Worm (Caenorhabditis elegans): ENCODE results near the gene R11D1.2.

R11D1.2 gene

ce11 chrV:12708305-12708704 lies at the start of gene R11D1.2:
TSS of gene R11D1.2 (plus strand) at chrV:12708605.
- TF ChIP-seq ztf-4 (tag; optimal IDR thresholded peaks at IDR 0.05), result no peak

DNA sequence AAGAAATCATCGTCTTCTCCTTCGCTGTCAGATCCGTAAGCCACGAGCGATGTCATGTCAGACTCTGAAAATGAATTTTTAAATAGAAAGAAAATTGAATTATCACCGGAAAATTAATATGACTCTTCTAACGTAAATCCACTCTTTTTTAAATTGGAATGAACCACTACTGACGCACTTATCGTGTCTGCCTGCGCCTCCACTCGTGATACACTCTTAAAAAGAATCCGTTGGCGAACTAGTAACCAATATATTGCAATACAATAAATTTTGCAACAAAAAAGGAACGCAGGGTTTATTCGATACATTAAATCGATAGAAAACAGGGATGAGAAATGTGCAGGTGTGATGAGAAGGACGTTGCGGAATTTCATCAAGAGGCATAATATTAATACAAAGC lies 49.0 kb upstream of the R11D1.2 start, which contains the start of gene ccch-3:
Gene ccch-3, minus strand, starts transcription at position 262 of the 400 bp plus-strand sequence.
- TF ChIP-seq sma-3 (GFP tag; optimal IDR thresholded peaks at IDR 0.05), result peak; percentile 72
- TF ChIP-seq nhr-10 (tag; optimal IDR thresholded peaks at IDR 0.05), result no peak
- TF ChIP-seq sma-9 (GFP tag; optimal IDR thresholded peaks at IDR 0.05), result peak; percentile 85
- no peak for TF ChIP-seq sma-9 (tag; optimal IDR thresholded peaks at IDR 0.05)
- TF ChIP-seq ceh-82 (tag; optimal IDR thresholded peaks at IDR 0.05), result no peak
- TF ChIP-seq gmeb-1 (tag; optimal IDR thresholded peaks at IDR 0.05), result peak; percentile 75
- TF ChIP-seq snpc-4 (tag; optimal IDR thresholded peaks at IDR 0.05), result peak; percentile 51
- peak; percentile 34 for TF ChIP-seq sem-4 (tag; optimal IDR thresholded peaks at IDR 0.05)
- peak; percentile 24 for TF ChIP-seq fos-1 (tag; optimal IDR thresholded peaks at IDR 0.05)
- no peak for TF ChIP-seq nhr-237 (tag; optimal IDR thresholded peaks at IDR 0.05)
- TF ChIP-seq skn-1 (tag; optimal IDR thresholded peaks at IDR 0.05), result no peak
- peak; percentile 83 for TF ChIP-seq unc-55 (GFP tag; optimal IDR thresholded peaks at IDR 0.05)
- peak; percentile 56 for TF ChIP-seq egl-27 (tag; optimal IDR thresholded peaks at IDR 0.05)
- TF ChIP-seq C34F6.9 (tag; optimal IDR thresholded peaks at IDR 0.05), result peak; percentile 67
- TF ChIP-seq nhr-21 (tag; optimal IDR thresholded peaks at IDR 0.05), result peak; percentile 43
- TF ChIP-seq ama-1 (optimal IDR thresholded peaks at IDR 0.05), result no peak
- TF ChIP-seq ztf-11 (tag; optimal IDR thresholded peaks at IDR 0.05), result no peak
- TF ChIP-seq mab-5 (tag; optimal IDR thresholded peaks at IDR 0.05), result no peak
- peak; percentile 81 for TF ChIP-seq nhr-25 (tag; optimal IDR thresholded peaks at IDR 0.05)
- peak; percentile 27 for TF ChIP-seq F13H6.1 (tag; optimal IDR thresholded peaks at IDR 0.05)
- TF ChIP-seq nhr-12 (tag; optimal IDR thresholded peaks at IDR 0.05), result no peak
- peak; percentile 82 for TF ChIP-seq crh-2 (tag; optimal IDR thresholded peaks at IDR 0.05)
- no peak for TF ChIP-seq lin-39 (tag; optimal IDR thresholded peaks at IDR 0.05)
- TF ChIP-seq ztf-1 (GFP tag; conservative IDR thresholded peaks at IDR 0.05), result no peak
- TF ChIP-seq nhr-129 (tag; optimal IDR thresholded peaks at IDR 0.05), result peak; percentile 69
- peak; percentile 1 for TF ChIP-seq ztf-4 (tag; optimal IDR thresholded peaks at IDR 0.05)
- TF ChIP-seq lsy-2 (tag; optimal IDR thresholded peaks at IDR 0.05), result peak; percentile 36 to 87
- TF ChIP-seq alr-1 (tag; optimal IDR thresholded peaks at IDR 0.05), result no peak
- TF ChIP-seq unc-39 (tag; optimal IDR thresholded peaks at IDR 0.05), result no peak
- TF ChIP-seq lin-13 (GFP tag; optimal IDR thresholded peaks at IDR 0.05), result peak; percentile 59
- no peak for TF ChIP-seq elt-1 (tag; optimal IDR thresholded peaks at IDR 0.05)
- no peak for TF ChIP-seq Y55F3AM.14 (GFP tag; optimal IDR thresholded peaks at IDR 0.05)
- no peak for TF ChIP-seq R02D3.7 (tag; optimal IDR thresholded peaks at IDR 0.05)
- TF ChIP-seq unc-62 (GFP tag; optimal IDR thresholded peaks at IDR 0.05), result no peak
- no peak for TF ChIP-seq nhr-77 (tag; optimal IDR thresholded peaks at IDR 0.05)
- no peak for TF ChIP-seq ceh-16 (tag; optimal IDR thresholded peaks at IDR 0.05)
- TF ChIP-seq aly-2 (tag; optimal IDR thresholded peaks at IDR 0.05), result no peak

DNA sequence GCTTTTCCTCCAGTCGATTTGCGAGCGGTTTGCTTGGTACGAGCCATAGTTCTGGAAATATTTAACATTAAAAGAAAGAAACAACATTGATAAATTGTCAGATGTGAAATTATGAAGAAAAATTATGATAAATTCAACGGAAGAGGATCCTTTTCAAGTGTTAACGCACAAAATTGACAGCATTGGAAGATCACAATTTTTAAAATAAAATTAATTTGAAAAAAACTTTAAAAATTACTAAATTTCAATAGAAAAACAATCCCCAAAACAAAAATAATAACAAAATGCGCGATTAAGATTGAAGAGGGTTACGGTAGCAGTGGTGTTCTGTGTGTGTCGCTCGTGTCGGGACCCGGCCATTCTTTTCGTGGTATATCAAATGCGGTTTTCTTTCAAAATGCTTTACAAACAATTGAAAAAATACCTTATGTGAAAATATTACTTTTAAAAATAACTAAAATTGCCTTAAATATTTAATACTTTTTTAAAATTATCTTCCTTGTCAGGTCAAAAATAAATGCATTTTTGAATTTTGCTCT lies 48.1 kb upstream of the R11D1.2 start, which contains the start of gene his-74:
Gene his-74, minus strand, starts transcription at position 51 of the 539 bp plus-strand sequence.
- TF ChIP-seq ztf-11 (tag; optimal IDR thresholded peaks at IDR 0.05) (no peak), nhr-25 (tag; optimal IDR thresholded peaks at IDR 0.05) (no peak), sem-4 (tag; optimal IDR thresholded peaks at IDR 0.05) (no peak), skn-1 (tag; optimal IDR thresholded peaks at IDR 0.05) (no peak), nhr-10 (tag; optimal IDR thresholded peaks at IDR 0.05) (no peak), dmd-4 (tag; optimal IDR thresholded peaks at IDR 0.05) (no peak), lin-13 (GFP tag; optimal IDR thresholded peaks at IDR 0.05) (no peak), nhr-237 (tag; optimal IDR thresholded peaks at IDR 0.05) (no peak), Y55F3AM.14 (GFP tag; optimal IDR thresholded peaks at IDR 0.05) (no peak), elt-3 (tag; optimal IDR thresholded peaks at IDR 0.05) (no peak), nhr-23 (tag; optimal IDR thresholded peaks at IDR 0.05) (no peak), ZK546.5 (tag; optimal IDR thresholded peaks at IDR 0.05) (no peak), gmeb-1 (tag; optimal IDR thresholded peaks at IDR 0.05) (no peak), ceh-16 (tag; optimal IDR thresholded peaks at IDR 0.05) (no peak), peb-1 (tag; optimal IDR thresholded peaks at IDR 0.05) (no peak), sma-9 (GFP tag; optimal IDR thresholded peaks at IDR 0.05) (no peak), sma-9 (tag; optimal IDR thresholded peaks at IDR 0.05) (no peak)

Measured in whole organism, L2 larva.